Worm (Caenorhabditis elegans) whole organism, young adult: ENCODE data around the gene nhr-99.

Experiments used
- B0035.1 ChIP-seq: sonication (generic microtip); optimal IDR thresholded peaks from 2 replicates; lab custom pipeline; 2016; ENCODE audit warnings: missing genetic modification characterization, mild to moderate bottlenecking, missing compliant biosample characterization, missing genotype, missing genetic modification reagents
- B0336.3 ChIP-seq: fragments of 200-800 bp; sonication (Bioruptor generic); IDR thresholded peaks from 2 replicates; pipeline ENCODE4 v1.3.6; 2022; ENCODE audit warnings: missing genetic modification characterization, missing compliant biosample characterization
- F39B2.1 ChIP-seq: fragments of 200-800 bp; sonication (Bioruptor generic); IDR thresholded peaks from 2 replicates; pipeline ENCODE4 v1.3.6; 2022; ENCODE audit warnings: missing genetic modification reagents, missing genetic modification characterization, missing compliant biosample characterization
- Y53G8AR.9 ChIP-seq: fragments of 200-800 bp; sonication (Bioruptor generic); conservative IDR thresholded peaks from 2 replicates; pipeline ENCODE4 v1.3.6; 2022; ENCODE audit warnings: missing genetic modification reagents, missing genetic modification characterization, missing compliant biosample characterization
- athp-1 ChIP-seq: sonication (generic microtip); optimal IDR thresholded peaks from 2 replicates; lab custom pipeline; 2017; ENCODE audit warnings: mild to moderate bottlenecking, missing genetic modification characterization, missing compliant biosample characterization
- attf-5 ChIP-seq: fragments of 200-800 bp; sonication (Bioruptor generic); optimal IDR thresholded peaks from 2 replicates; lab custom pipeline; 2018; ENCODE audit warnings: mild to moderate bottlenecking, missing genetic modification characterization, missing compliant biosample characterization
- cebp-2 ChIP-seq: fragments of 200-800 bp; sonication (Bioruptor generic); IDR thresholded peaks from 2 replicates; pipeline ENCODE4 v1.3.6; 2022; ENCODE audit warnings: missing genetic modification characterization, missing compliant biosample characterization
- ceh-100 ChIP-seq: fragments of 200-800 bp; sonication (Bioruptor generic); IDR thresholded peaks from 2 replicates; pipeline ENCODE4 v1.3.6; 2022; ENCODE audit warnings: missing genetic modification reagents, missing genetic modification characterization, missing compliant biosample characterization
- efl-1 ChIP-seq: fragments of 150-350 bp; optimal IDR thresholded peaks from 2 replicates; lab custom pipeline; 2014; ENCODE audit warnings: missing biosample characterization, missing genetic modification reagents, missing genetic modification characterization
- egl-44 ChIP-seq: fragments of 200-800 bp; sonication (Bioruptor generic); IDR thresholded peaks from 2 replicates; pipeline ENCODE4 v1.3.6; 2022; ENCODE audit warnings: missing genetic modification reagents, missing genetic modification characterization, missing compliant biosample characterization
- ekl-4 ChIP-seq: fragments of 200-800 bp; sonication (Bioruptor generic); IDR thresholded peaks from 2 replicates; pipeline ENCODE4 v1.3.6; 2022; ENCODE audit warnings: missing genetic modification reagents, missing genetic modification characterization, missing compliant biosample characterization
- ets-4 ChIP-seq: fragments of 200-800 bp; sonication (Bioruptor generic); optimal IDR thresholded peaks from 2 replicates; lab custom pipeline; 2018; ENCODE audit warnings: mild to moderate bottlenecking, missing genetic modification characterization, missing compliant biosample characterization
- madf-8 ChIP-seq: fragments of 200-800 bp; sonication (Bioruptor generic); conservative IDR thresholded peaks from 2 replicates; pipeline ENCODE4 v1.3.6; 2022; ENCODE audit warnings: missing genetic modification reagents, missing genetic modification characterization, missing compliant biosample characterization
- mcd-1 ChIP-seq: fragments of 200-800 bp; sonication (Bioruptor generic); IDR thresholded peaks from 2 replicates; pipeline ENCODE4 v1.3.6; 2022; ENCODE audit warnings: missing genetic modification reagents, missing genetic modification characterization, missing compliant biosample characterization
- mes-4 ChIP-seq: sonication (generic microtip); optimal IDR thresholded peaks from 2 replicates; lab custom pipeline; 2016; ENCODE audit warnings: missing genotype, missing genetic modification characterization, missing compliant biosample characterization
- nhr-80 ChIP-seq: sonication (generic microtip); optimal IDR thresholded peaks from 2 replicates; lab custom pipeline; 2016; ENCODE audit warnings: missing genetic modification characterization, missing compliant biosample characterization
- pha-4 ChIP-seq: fragments of 150-350 bp; sonication (generic microtip); optimal IDR thresholded peaks from 2 replicates; lab custom pipeline; 2014; ENCODE audit warnings: missing biosample characterization, missing genetic modification reagents, missing genetic modification characterization
- sdz-38 ChIP-seq: sonication (generic microtip); optimal IDR thresholded peaks from 2 replicates; lab custom pipeline; 2016; ENCODE audit warnings: missing genotype, missing genetic modification characterization, missing compliant biosample characterization
- snpc-1.3 ChIP-seq: sonication (generic microtip); optimal IDR thresholded peaks from 2 replicates; lab custom pipeline; 2017; ENCODE audit warnings: missing genetic modification characterization, mild to moderate bottlenecking, missing compliant biosample characterization, antibody characterized with exemption, moderate library complexity, missing genotype, missing genetic modification reagents; ENCODE audit not compliant: insufficient read depth
- somi-1 ChIP-seq: fragments of 200-800 bp; sonication (Bioruptor generic); optimal IDR thresholded peaks from 2 replicates; lab custom pipeline; 2018; ENCODE audit warnings: mild to moderate bottlenecking, missing genetic modification characterization, missing compliant biosample characterization
- tbx-9 ChIP-seq: sonication (generic microtip); optimal IDR thresholded peaks from 2 replicates; lab custom pipeline; 2016; ENCODE audit warnings: borderline replicate concordance, missing genetic modification characterization, inconsistent platforms, missing compliant biosample characterization
- unc-130 ChIP-seq: sonication (generic microtip); optimal IDR thresholded peaks from 2 replicates; lab custom pipeline; 2016; ENCODE audit warnings: missing genetic modification reagents, missing genetic modification characterization, missing compliant biosample characterization
- xnd-1 ChIP-seq: sonication (generic microtip); optimal IDR thresholded peaks from 2 replicates; lab custom pipeline; 2016; ENCODE audit warnings: missing genotype, missing genetic modification reagents, missing genetic modification characterization, missing compliant biosample characterization
- ztf-18 ChIP-seq: sonication (generic microtip); optimal IDR thresholded peaks from 2 replicates; lab custom pipeline; 2016; ENCODE audit warnings: missing genotype, mild to moderate bottlenecking, missing genetic modification characterization, missing compliant biosample characterization
- ztf-22 ChIP-seq: fragments of 200-800 bp; sonication (Bioruptor generic); optimal IDR thresholded peaks from 2 replicates; lab custom pipeline; 2018; ENCODE audit warnings: mild to moderate bottlenecking, missing genetic modification characterization, moderate library complexity, missing compliant biosample characterization
- ztf-28 ChIP-seq: fragments of 200-800 bp; sonication (Bioruptor generic); IDR thresholded peaks from 2 replicates; pipeline ENCODE4 v1.3.6; 2022; ENCODE audit warnings: missing genetic modification reagents, missing genetic modification characterization, missing compliant biosample characterization
- ztf-6 ChIP-seq: fragments of 200-800 bp; sonication (Bioruptor generic); IDR thresholded peaks from 2 replicates; pipeline ENCODE4 v1.3.6; 2022; ENCODE audit warnings: missing genetic modification reagents, missing genetic modification characterization, missing compliant biosample characterization

Gene nhr-99

DNA sequence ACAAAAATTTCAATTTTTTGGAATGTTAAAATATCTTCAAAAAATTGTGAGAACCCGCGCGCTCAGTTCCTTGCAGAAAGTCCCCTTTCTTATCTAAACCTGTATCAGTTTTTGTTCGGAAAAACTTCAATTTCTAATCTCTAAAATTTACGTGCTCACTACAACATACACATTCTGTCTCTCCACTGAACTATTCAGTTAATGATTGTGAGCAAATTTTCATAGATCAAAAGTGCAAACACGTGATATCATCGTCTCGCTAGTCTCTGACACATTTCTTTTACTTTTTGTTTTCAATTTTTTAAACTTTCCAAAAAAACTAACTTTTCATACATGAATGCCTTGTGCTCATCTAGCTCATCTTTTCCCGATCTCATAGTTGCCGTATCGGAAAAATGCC is 15.1 kb upstream of the nhr-99 start, which contains the start of gene nhr-203:
nhr-203 (plus strand) TSS at position 332 of the 400 bp plus-strand sequence.
- TF ChIP-seq unc-130 (no peak), nhr-80 (tag; lab: Kevin White, UChicago) (peak; percentile 67)
- TF ChIP-seq, all 124 proteins: peak for 1

DNA sequence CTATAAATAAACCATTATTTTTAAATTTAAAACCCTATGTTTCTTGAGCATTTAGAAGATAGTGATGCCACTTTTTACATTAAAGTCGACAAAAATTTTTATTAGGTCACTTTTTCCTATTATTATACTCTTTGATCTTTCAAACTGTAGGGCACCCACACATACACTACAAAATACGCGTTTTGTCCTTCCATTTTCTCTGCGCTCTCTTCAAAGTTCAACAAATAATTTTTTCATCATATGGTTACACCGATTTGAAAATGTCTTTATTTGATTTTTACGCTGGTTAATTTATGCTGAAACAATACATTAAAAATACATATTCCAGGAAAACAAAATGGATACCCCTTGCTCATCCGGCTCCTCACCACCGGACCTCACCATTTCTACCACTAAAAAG is 12.3 kb upstream of the nhr-99 start, which contains the start of gene nhr-202:
nhr-202 (plus strand) TSS at position 326 of the 400 bp plus-strand sequence.
- TF ChIP-seq mcd-1 (no peak), nhr-80 (tag; lab: Kevin White, UChicago) (peak; percentile 49)

DNA sequence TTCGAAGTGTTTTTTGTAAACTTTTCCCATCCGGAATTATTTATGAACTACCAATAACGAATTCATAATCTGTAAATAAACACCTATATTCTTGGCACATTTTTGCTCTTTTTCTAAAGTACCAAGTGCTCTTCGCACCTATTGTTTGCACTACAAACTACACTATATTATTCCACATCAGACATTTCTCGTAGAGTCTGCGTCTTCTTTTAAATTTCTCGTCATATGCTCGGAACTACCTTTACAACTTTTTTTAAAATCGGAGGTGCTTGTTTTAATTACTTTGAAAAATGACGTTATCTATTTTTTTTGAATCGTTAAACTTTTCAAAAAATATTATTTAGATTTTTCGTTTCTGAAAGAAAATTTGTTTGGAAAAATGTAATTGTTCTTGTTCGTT is 9.8 kb upstream of the nhr-99 start, which contains the start of gene nhr-201:
nhr-201 (plus strand) TSS at position 29 of the 400 bp plus-strand sequence.
- TF ChIP-seq nhr-80 (tag; lab: Kevin White, UChicago) = peak; percentile 11
- no peak for TF ChIP-seq athp-1 (tag; lab: Kevin White, UChicago)
- TF ChIP-seq, all 124 proteins: peak for 1

DNA sequence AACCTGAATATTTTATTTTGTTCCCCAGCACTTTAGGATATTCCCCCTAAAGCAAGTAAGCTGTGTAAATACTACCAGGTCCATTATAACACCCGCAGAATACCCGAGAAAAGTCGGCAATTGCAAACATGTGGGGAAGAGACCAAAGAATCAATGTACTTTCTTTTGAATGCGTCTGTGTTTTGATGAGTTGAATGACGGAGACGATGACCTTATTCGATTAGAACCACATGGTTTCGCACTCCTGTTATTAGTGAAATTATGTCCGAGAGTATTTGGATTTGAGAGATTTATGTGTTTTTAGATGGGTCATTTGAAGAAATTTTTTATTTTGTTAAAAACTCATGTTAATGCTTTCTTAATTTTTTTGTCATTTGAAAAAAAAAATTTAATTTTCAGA is 9.2 kb upstream of the nhr-99 start:
- TF ChIP-seq attf-5 (GFP tag; lab: Kevin White, UChicago) = no peak
- no peak for TF ChIP-seq ztf-18
- no peak for TF ChIP-seq ztf-22
- TF ChIP-seq ztf-6 (GFP tag; lab: Robert Waterston, UW) = no peak
- TF ChIP-seq egl-44 (GFP tag; lab: Robert Waterston, UW) = no peak
- TF ChIP-seq, all 124 proteins: peak for 0

DNA sequence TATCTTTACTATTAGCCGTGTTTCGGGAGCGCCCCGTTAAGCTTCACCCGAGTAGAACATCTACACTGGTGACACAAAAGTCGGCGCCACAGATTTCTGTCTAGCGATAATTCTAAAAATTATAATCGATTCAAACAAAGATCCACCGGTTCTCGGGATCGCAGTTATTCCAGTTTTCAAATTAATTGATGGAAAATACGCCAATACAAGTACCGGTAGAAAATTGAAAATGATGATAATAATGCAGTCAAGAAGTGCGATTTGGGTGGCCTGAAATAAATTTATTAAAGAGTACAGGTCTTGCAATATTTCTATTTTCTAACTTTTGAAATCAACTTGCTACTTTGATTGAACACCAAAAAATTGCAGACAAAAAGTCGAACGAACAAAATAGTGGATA is 7.1 kb upstream of the nhr-99 start:
- TF ChIP-seq efl-1 (GFP tag; lab: Kevin White, UChicago) (no peak), snpc-1.3 (no peak), B0035.1 (tag; lab: Kevin White, UChicago) (no peak)
- TF ChIP-seq, all 124 proteins: peak for 0

DNA sequence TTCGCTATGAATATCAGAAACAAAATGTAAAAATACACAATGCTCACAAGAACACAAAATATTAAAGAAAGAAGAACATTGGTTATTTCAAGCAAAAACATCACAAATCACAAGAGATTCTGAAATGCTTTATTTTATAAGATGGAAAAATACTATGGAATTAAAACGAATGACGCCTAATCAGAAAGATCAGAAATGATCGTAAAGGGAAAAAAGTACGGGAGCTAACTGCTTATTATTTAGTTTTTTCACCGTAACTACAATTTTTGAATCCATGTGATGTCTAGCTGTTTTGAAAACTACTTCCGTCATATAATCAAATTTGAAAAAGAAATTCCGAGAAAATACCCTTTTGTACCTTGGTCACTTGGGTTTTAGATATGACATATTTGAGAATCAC is 6.1 kb upstream of the nhr-99 start, which contains the start of gene srbc-57:
srbc-57 (minus strand) TSS at position 101 of the 400 bp plus-strand sequence.
- TF ChIP-seq B0336.3 = no peak
- TF ChIP-seq somi-1 (GFP tag; lab: Kevin White, UChicago) = no peak
- no peak for TF ChIP-seq xnd-1 (tag; lab: Kevin White, UChicago)
- TF ChIP-seq ceh-100 (GFP tag; lab: Robert Waterston, UW) = no peak
- no peak for TF ChIP-seq sdz-38 (tag; lab: Kevin White, UChicago)
- TF ChIP-seq madf-8 (GFP tag; lab: Robert Waterston, UW) = no peak
- TF ChIP-seq ets-4 (GFP tag; lab: Kevin White, UChicago) = no peak
- TF ChIP-seq pha-4 = no peak
- no peak for TF ChIP-seq mes-4
- no peak for TF ChIP-seq tbx-9 (tag; lab: Kevin White, UChicago)
- TF ChIP-seq ztf-28 (GFP tag; lab: Robert Waterston, UW) = no peak
- no peak for TF ChIP-seq ekl-4 (GFP tag; lab: Robert Waterston, UW)
- no peak for TF ChIP-seq cebp-2 (GFP tag; lab: Robert Waterston, UW)
- no peak for TF ChIP-seq Y53G8AR.9

DNA sequence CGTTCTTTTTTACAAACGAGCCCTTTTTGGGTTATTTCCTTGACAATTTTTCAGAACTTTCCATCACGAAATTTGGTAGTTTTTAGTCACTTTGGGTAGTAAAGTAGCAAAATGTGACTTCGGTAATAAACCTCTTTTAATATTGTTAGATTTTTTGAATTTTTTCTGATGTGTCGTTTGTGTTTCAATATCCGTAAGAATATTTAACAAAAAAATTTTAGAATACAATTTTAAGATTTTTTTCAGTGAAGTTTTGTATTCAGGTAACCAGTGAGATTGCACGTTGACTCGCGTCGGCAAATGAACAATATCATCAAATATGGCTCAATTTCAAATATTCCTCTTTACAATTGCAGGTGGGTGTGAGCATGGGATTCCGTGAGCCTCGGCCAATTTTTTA is 2.0 kb upstream of the nhr-99 start, which contains the start of gene srt-31:
srt-31 (plus strand) TSS at position 301 of the 400 bp plus-strand sequence.
- no peak for TF ChIP-seq F39B2.1 (GFP tag; lab: Robert Waterston, UW)
